Fruit fly (Drosophila melanogaster) whole organism, embryonic: Measurements from ENCODE around the gene pps.

Source experiments
- Atf3 ChIP-seq: fragments of 200-800 bp; sonication (Bioruptor generic); optimal IDR thresholded peaks from 3 replicates; lab custom pipeline; 2016; ENCODE audit warnings: missing biosample characterization, missing genetic modification characterization
- B-H2 ChIP-seq: fragments of 200-800 bp; sonication (Bioruptor generic); optimal IDR thresholded peaks from 2 replicates; lab custom pipeline; 2018; ENCODE audit warnings: missing biosample characterization, mild to moderate bottlenecking, missing genetic modification characterization
- CG10147 ChIP-seq: fragments of 200-800 bp; sonication (Bioruptor generic); optimal IDR thresholded peaks from 2 replicates; lab custom pipeline; 2019; ENCODE audit warnings: missing biosample characterization, mild to moderate bottlenecking, missing genetic modification characterization, moderate library complexity
- CG10431 ChIP-seq: fragments of 200-800 bp; sonication (Bioruptor generic); optimal IDR thresholded peaks from 3 replicates; lab custom pipeline; 2018; ENCODE audit warnings: missing biosample characterization, mild to moderate bottlenecking, missing genetic modification characterization
- CG10979 ChIP-seq: fragments of 200-800 bp; sonication (Bioruptor generic); optimal IDR thresholded peaks from 2 replicates; lab custom pipeline; 2018; ENCODE audit warnings: missing biosample characterization, mild to moderate bottlenecking, missing genetic modification characterization, moderate library complexity
- CG13296 ChIP-seq: fragments of 200-800 bp; sonication (Bioruptor generic); optimal IDR thresholded peaks from 3 replicates; lab custom pipeline; 2018; ENCODE audit warnings: missing biosample characterization, mild to moderate bottlenecking, missing genetic modification characterization
- CG1602 ChIP-seq: fragments of 200-800 bp; sonication (Bioruptor generic); optimal IDR thresholded peaks from 3 replicates; lab custom pipeline; 2016; ENCODE audit warnings: missing biosample characterization, missing genetic modification characterization
- CG17186 ChIP-seq: fragments of 200-800 bp; sonication (Bioruptor generic); optimal IDR thresholded peaks from 3 replicates; lab custom pipeline; 2017; ENCODE audit warnings: missing biosample characterization, missing genetic modification reagents, missing genetic modification characterization
- CG17361 ChIP-seq: fragments of 200-800 bp; sonication (Bioruptor generic); IDR thresholded peaks from 3 replicates; pipeline ENCODE4 v1.3.6; 2022; ENCODE audit warnings: missing biosample characterization, missing genetic modification characterization
- CG2129 ChIP-seq: fragments of 200-800 bp; sonication (Bioruptor generic); IDR thresholded peaks from 2 replicates; pipeline ENCODE4 v1.3.6; 2022; ENCODE audit warnings: missing biosample characterization, missing genetic modification characterization; ENCODE audit not compliant: partially characterized antibody
- CG2202 ChIP-seq: fragments of 200-800 bp; sonication (Bioruptor generic); optimal IDR thresholded peaks from 2 replicates; lab custom pipeline; 2018; ENCODE audit warnings: missing biosample characterization, mild to moderate bottlenecking, missing genetic modification characterization
- CG30431 ChIP-seq: fragments of 200-800 bp; sonication (Bioruptor generic); optimal IDR thresholded peaks from 2 replicates; lab custom pipeline; 2017; ENCODE audit warnings: missing biosample characterization, missing genetic modification characterization
- CG3995 ChIP-seq: fragments of 200-800 bp; sonication (Bioruptor generic); optimal IDR thresholded peaks from 3 replicates; lab custom pipeline; 2016; ENCODE audit warnings: missing biosample characterization, missing genetic modification characterization
- CG42726 ChIP-seq: fragments of 200-800 bp; sonication (Bioruptor generic); IDR thresholded peaks from 2 replicates; pipeline ENCODE4 v1.3.6; 2022; ENCODE audit warnings: missing biosample characterization, missing genetic modification characterization; ENCODE audit not compliant: partially characterized antibody
- CG4854 ChIP-seq: fragments of 200-800 bp; sonication (Bioruptor generic); optimal IDR thresholded peaks from 2 replicates; lab custom pipeline; 2016; ENCODE audit warnings: missing biosample characterization, missing genetic modification characterization, inconsistent platforms
- CG6254 ChIP-seq: fragments of 200-800 bp; sonication (Bioruptor generic); optimal IDR thresholded peaks from 3 replicates; lab custom pipeline; 2017; ENCODE audit warnings: mild to moderate bottlenecking, missing biosample characterization, missing genetic modification reagents, missing genetic modification characterization
- CG7556 ChIP-seq: fragments of 200-800 bp; sonication (Bioruptor generic); optimal IDR thresholded peaks from 2 replicates; lab custom pipeline; 2017; ENCODE audit warnings: missing biosample characterization, mild to moderate bottlenecking, missing genetic modification characterization
- CG7928 ChIP-seq: fragments of 200-800 bp; sonication (Bioruptor generic); optimal IDR thresholded peaks from 2 replicates; lab custom pipeline; 2017; ENCODE audit warnings: missing biosample characterization, mild to moderate bottlenecking, missing genetic modification characterization
- CG7987 ChIP-seq: fragments of 200-800 bp; sonication (Bioruptor generic); optimal IDR thresholded peaks from 2 replicates; lab custom pipeline; 2018; ENCODE audit warnings: missing biosample characterization, mild to moderate bottlenecking, missing genetic modification characterization, moderate library complexity
- CG8478 ChIP-seq: fragments of >200 bp; optimal IDR thresholded peaks from 2 replicates; lab custom pipeline; 2018
- D ChIP-seq, 2 experiments: fragments of 200-800 bp in 1 of 2; fragments of >200 bp in 1 of 2; sonication (Bioruptor generic) in 1 of 2; optimal IDR thresholded peaks; 2 replicates in 1 of 2; 3 replicates in 1 of 2; lab custom pipeline; 2017; ENCODE audit warnings: mild to moderate bottlenecking in 1 of 2, missing biosample characterization in 1 of 2, missing genetic modification characterization in 1 of 2, missing genetic modification reagents in 1 of 2
- Dek ChIP-seq: fragments of 200-800 bp; sonication (Bioruptor generic); optimal IDR thresholded peaks from 3 replicates; lab custom pipeline; 2019; ENCODE audit warnings: missing biosample characterization, mild to moderate bottlenecking, missing genetic modification characterization, moderate library complexity
- Dfd ChIP-seq, 2 experiments: fragments of >200 bp; optimal IDR thresholded peaks; 2 replicates each; lab custom pipeline; 2017; ENCODE audit warnings: missing biosample characterization in 2 of 2, missing genetic modification characterization in 2 of 2
- Ets97D ChIP-seq: fragments of 200-800 bp; sonication (Bioruptor generic); optimal IDR thresholded peaks from 3 replicates; lab custom pipeline; 2016; ENCODE audit warnings: missing biosample characterization, missing genetic modification characterization
- H15 ChIP-seq: fragments of 200-800 bp; sonication (Bioruptor generic); IDR thresholded peaks from 3 replicates; pipeline ENCODE4 v1.3.6; 2022; ENCODE audit warnings: missing biosample characterization, missing genetic modification characterization
- HHEX ChIP-seq: fragments of 200-800 bp; sonication (Bioruptor generic); optimal IDR thresholded peaks from 3 replicates; lab custom pipeline; 2017; ENCODE audit warnings: missing biosample characterization, mild to moderate bottlenecking, missing genetic modification characterization, missing genetic modification reagents
- Hr51 ChIP-seq, 2 experiments: fragments of 200-800 bp; sonication (Bioruptor generic); optimal IDR thresholded peaks; 2 replicates in 1 of 2; 3 replicates in 1 of 2; lab custom pipeline; 2016 to 2018; ENCODE audit warnings: missing biosample characterization in 2 of 2, missing genetic modification characterization in 2 of 2, mild to moderate bottlenecking in 1 of 2, moderate library complexity in 1 of 2
- MTF-1 ChIP-seq: fragments of 200-800 bp; sonication (Bioruptor generic); optimal IDR thresholded peaks from 2 replicates; lab custom pipeline; 2018; ENCODE audit warnings: missing biosample characterization, mild to moderate bottlenecking, missing genetic modification characterization, borderline replicate concordance
- Mes4 ChIP-seq: fragments of 200-800 bp; sonication (Bioruptor generic); optimal IDR thresholded peaks from 2 replicates; lab custom pipeline; 2016; ENCODE audit warnings: missing biosample characterization, missing genetic modification characterization
- NC2α ChIP-seq: fragments of 200-800 bp; sonication (Bioruptor generic); optimal IDR thresholded peaks from 2 replicates; lab custom pipeline; 2016; ENCODE audit warnings: missing biosample characterization, missing genetic modification characterization
- NFAT ChIP-seq: fragments of 200-800 bp; sonication (Bioruptor generic); IDR thresholded peaks from 2 replicates; pipeline ENCODE4 v1.3.6; 2022; ENCODE audit warnings: missing biosample characterization, missing genetic modification characterization
- Six4 ChIP-seq: fragments of 200-800 bp; sonication (Bioruptor generic); optimal IDR thresholded peaks from 2 replicates; lab custom pipeline; 2016; ENCODE audit warnings: missing biosample characterization, missing genetic modification characterization
- Ssrp ChIP-seq: fragments of 200-800 bp; sonication (Bioruptor generic); optimal IDR thresholded peaks from 2 replicates; lab custom pipeline; 2018; ENCODE audit warnings: missing biosample characterization, mild to moderate bottlenecking, missing genetic modification characterization, moderate library complexity
- TFAM ChIP-seq: fragments of 200-800 bp; sonication (Bioruptor generic); optimal IDR thresholded peaks from 2 replicates; lab custom pipeline; 2017; ENCODE audit warnings: missing biosample characterization, missing genetic modification characterization, inconsistent platforms
- ac ChIP-seq: fragments of 200-800 bp; sonication (Bioruptor generic); optimal IDR thresholded peaks from 3 replicates; lab custom pipeline; 2017; ENCODE audit warnings: missing biosample characterization, mild to moderate bottlenecking, missing genetic modification characterization
- br ChIP-seq: fragments of >200 bp; optimal IDR thresholded peaks from 2 replicates; lab custom pipeline; 2017
- danr ChIP-seq: fragments of 200-800 bp; sonication (Bioruptor generic); IDR thresholded peaks from 2 replicates; pipeline ENCODE4 v1.3.6; 2022; ENCODE audit warnings: missing biosample characterization, missing genetic modification characterization
- disco-r ChIP-seq: fragments of 200-800 bp; sonication (Bioruptor generic); optimal IDR thresholded peaks from 2 replicates; lab custom pipeline; 2016; ENCODE audit warnings: missing biosample characterization, missing genetic modification characterization
- dmrt11E ChIP-seq: fragments of 200-800 bp; sonication (Bioruptor generic); optimal IDR thresholded peaks from 3 replicates; lab custom pipeline; 2018; ENCODE audit warnings: missing biosample characterization, mild to moderate bottlenecking, missing genetic modification characterization, moderate library complexity
- gfzf ChIP-seq: fragments of 200-800 bp; sonication (Bioruptor generic); optimal IDR thresholded peaks from 2 replicates; lab custom pipeline; 2016; ENCODE audit warnings: missing biosample characterization, mild to moderate bottlenecking, missing genetic modification characterization, moderate library complexity
- grn ChIP-seq: fragments of 200-800 bp; sonication (Bioruptor generic); optimal IDR thresholded peaks from 3 replicates; lab custom pipeline; 2017; ENCODE audit warnings: missing biosample characterization, missing genetic modification characterization
- peb ChIP-seq: fragments of 200-800 bp; sonication (Bioruptor generic); IDR thresholded peaks from 2 replicates; pipeline ENCODE4 v1.3.6; 2022; ENCODE audit warnings: missing biosample characterization, missing genetic modification characterization
- phol ChIP-seq: fragments of 200-800 bp; sonication (Bioruptor generic); optimal IDR thresholded peaks from 3 replicates; lab custom pipeline; 2018; ENCODE audit warnings: missing biosample characterization, mild to moderate bottlenecking, missing genetic modification characterization, moderate library complexity
- repo ChIP-seq: fragments of 200-800 bp; sonication (Bioruptor generic); optimal IDR thresholded peaks from 2 replicates; lab custom pipeline; 2016; ENCODE audit warnings: missing biosample characterization, missing genetic modification characterization
- shn ChIP-seq: fragments of 200-800 bp; sonication (Bioruptor generic); optimal IDR thresholded peaks from 3 replicates; lab custom pipeline; 2016; ENCODE audit warnings: missing biosample characterization, missing genetic modification characterization
- slou ChIP-seq: fragments of 200-800 bp; sonication (Bioruptor generic); optimal IDR thresholded peaks from 3 replicates; lab custom pipeline; 2016; ENCODE audit warnings: missing biosample characterization, missing genetic modification characterization
- slp2 ChIP-seq: fragments of 200-800 bp; sonication (Bioruptor generic); optimal IDR thresholded peaks from 2 replicates; lab custom pipeline; 2016; ENCODE audit warnings: missing biosample characterization, missing genetic modification characterization
- sob ChIP-seq: fragments of 200-800 bp; sonication (Bioruptor generic); IDR thresholded peaks from 2 replicates; pipeline ENCODE4 v1.3.6; 2022; ENCODE audit warnings: missing biosample characterization, missing genetic modification characterization
- tll ChIP-seq, 2 experiments: fragments of 200-800 bp in 1 of 2; fragments of >200 bp in 1 of 2; sonication (Bioruptor generic) in 1 of 2; optimal IDR thresholded peaks; 2 replicates each; lab custom pipeline; 2017 to 2019; ENCODE audit warnings: missing biosample characterization in 2 of 2, missing genetic modification characterization in 2 of 2, mild to moderate bottlenecking in 1 of 2, moderate library complexity in 1 of 2
- trh ChIP-seq: fragments of 200-800 bp; sonication (Bioruptor generic); optimal IDR thresholded peaks from 2 replicates; lab custom pipeline; 2016; ENCODE audit warnings: missing biosample characterization, missing genetic modification characterization
- tx ChIP-seq: fragments of 200-800 bp; sonication (Bioruptor generic); optimal IDR thresholded peaks from 2 replicates; lab custom pipeline; 2016; ENCODE audit warnings: missing biosample characterization, missing genetic modification characterization

pps gene

DNA sequence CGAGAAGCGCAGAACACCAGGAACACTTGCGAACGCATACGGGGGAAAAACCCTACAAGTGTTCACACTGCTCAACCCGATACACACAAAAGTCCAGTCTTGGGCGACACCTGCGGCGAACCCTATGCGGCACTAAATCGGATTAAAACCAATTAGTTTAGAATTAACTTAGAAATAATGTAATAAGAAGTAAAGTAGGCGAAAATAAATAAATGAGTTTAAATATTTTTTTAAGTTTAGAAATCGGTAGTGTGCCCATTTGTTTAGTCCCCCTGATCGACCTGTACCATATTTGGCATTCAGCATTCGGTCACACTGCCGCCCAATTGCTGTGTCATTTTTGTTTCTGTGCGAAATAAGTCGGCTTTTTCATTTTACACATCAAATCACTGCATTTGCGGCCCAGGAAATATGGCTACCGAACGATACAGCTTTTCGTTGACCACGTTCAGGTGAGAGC lies 17.4 kb downstream of the pps start, which contains the start of gene Prosalpha2 (continued):
- TF ChIP-seq grn (GFP tag; lab: Kevin White, UChicago) (no peak), dmrt11E (tag; lab: Kevin White, UChicago) (no peak), slp2 (no peak), tll (GFP tag; optimal IDR thresholded peaks at IDR 0.05; lab: Kevin White, UChicago) (no peak), CG7987 (GFP tag; lab: Kevin White, UChicago) (no peak), MTF-1 (GFP tag; lab: Kevin White, UChicago) (no peak), phol (tag; lab: Kevin White, UChicago) (peak; percentile 46), br (no peak), Atf3 (no peak), CG6254 (GFP tag; lab: Kevin White, UChicago) (no peak), CG7928 (GFP tag; lab: Kevin White, UChicago) (no peak), Hr51 (GFP tag; optimal IDR thresholded peaks at IDR 0.05; lab: Kevin White, UChicago) (no peak), CG17361 (0 out of 3 replicates have a peak, but pooled peaks have one; percentile 27), Dfd (GFP tag; optimal IDR thresholded peaks at IDR 0.05; lab: Kevin White, UChicago) (no peak), gfzf (GFP tag; lab: Kevin White, UChicago) (peak; percentile 83), repo (no peak), NFAT (no peak), CG3995 (GFP tag; lab: Kevin White, UChicago) (no peak), TFAM (GFP tag; lab: Kevin White, UChicago) (no peak), CG4854 (no peak), CG2129 (no peak), CG8478 (no peak), peb (GFP tag; lab: Robert Waterston, UW) (no peak), B-H2 (GFP tag; lab: Kevin White, UChicago) (no peak), H15 (GFP tag; lab: Robert Waterston, UW) (no peak), NC2α (GFP tag; lab: Kevin White, UChicago) (no peak), Ssrp (tag; lab: Kevin White, UChicago) (no peak), D (optimal IDR thresholded peaks at IDR 0.05; lab: Kevin White, UChicago) (no peak), D (GFP tag; optimal IDR thresholded peaks at IDR 0.05; lab: Kevin White, UChicago) (no peak), CG42726 (no peak), CG17186 (GFP tag; lab: Kevin White, UChicago) (no peak), CG13296 (no peak), CG10147 (GFP tag; lab: Kevin White, UChicago) (peak; percentile 11), Dek (no peak), CG10431 (GFP tag; lab: Kevin White, UChicago) (no peak), ac (GFP tag; lab: Kevin White, UChicago) (no peak), disco-r (GFP tag; lab: Kevin White, UChicago) (no peak), CG7556 (GFP tag; lab: Kevin White, UChicago) (no peak), CG2202 (tag; lab: Kevin White, UChicago) (no peak), CG30431 (GFP tag; lab: Kevin White, UChicago) (no peak), Ets97D (GFP tag; lab: Kevin White, UChicago) (peak; percentile 2), Mes4 (GFP tag; lab: Kevin White, UChicago) (no peak), Six4 (GFP tag; lab: Kevin White, UChicago) (no peak), tx (GFP tag; lab: Kevin White, UChicago) (no peak), slou (GFP tag; lab: Kevin White, UChicago) (no peak), danr (no peak), HHEX (no peak), CG1602 (GFP tag; lab: Kevin White, UChicago) (no peak), trh (GFP tag; lab: Kevin White, UChicago) (no peak), shn (GFP tag; lab: Kevin White, UChicago) (no peak), sob (no peak), CG10979 (tag; lab: Kevin White, UChicago) (no peak)
